Fruit fly (Drosophila melanogaster) whole organism, pupa: ENCODE measurements around the gene Naa40.

Experiments
- CG34367 ChIP-seq: fragments of 200-800 bp; sonication (Bioruptor generic); optimal IDR thresholded peaks from 2 replicates; lab custom pipeline; 2018; ENCODE audit warnings: missing biosample characterization, mild to moderate bottlenecking, missing genetic modification characterization
- EcR ChIP-seq: fragments of 200-800 bp; sonication (Bioruptor generic); optimal IDR thresholded peaks from 3 replicates; lab custom pipeline; 2019; ENCODE audit warnings: missing biosample characterization, missing genetic modification characterization, mild to moderate bottlenecking, moderate library complexity, missing genetic modification reagents

- TF ChIP-seq CG34367 (tag; lab: Kevin White, UChicago) (no peak), EcR (GFP tag; lab: Kevin White, UChicago) (no peak)
Observed at dm6 chr3R:29692009-29692641, 32.6 kb downstream of the Naa40 start, which contains the start of gene dmrt99B.
